Worm (Caenorhabditis elegans) whole organism, midembryonic: ENCODE data around the gene R148.7.

Experiments
- T22C8.4 ChIP-seq: fragments of 200-800 bp; sonication (Bioruptor generic); IDR thresholded peaks from 2 replicates; pipeline ENCODE4 v1.3.6; 2022; ENCODE audit warnings: missing genetic modification characterization, missing compliant biosample characterization
- cog-1 ChIP-seq: sonication (generic microtip); optimal IDR thresholded peaks from 2 replicates; lab custom pipeline; 2016; ENCODE audit warnings: missing genetic modification characterization, missing compliant biosample characterization
- flt-1 ChIP-seq: fragments of 200-800 bp; sonication (Bioruptor generic); IDR thresholded peaks from 2 replicates; pipeline ENCODE4 v1.3.6; 2022; ENCODE audit warnings: missing genetic modification characterization, missing compliant biosample characterization
- klf-2 ChIP-seq: fragments of 200-800 bp; sonication (Bioruptor generic); conservative IDR thresholded peaks from 2 replicates; pipeline ENCODE4 v1.3.6; 2022; ENCODE audit warnings: missing genetic modification reagents, missing genetic modification characterization, missing compliant biosample characterization
- ref-1 ChIP-seq: fragments of 200-800 bp; sonication (Bioruptor generic); conservative IDR thresholded peaks from 2 replicates; pipeline ENCODE4 v1.3.6; 2022; ENCODE audit warnings: missing genetic modification reagents, missing genetic modification characterization, missing compliant biosample characterization
- tab-1 ChIP-seq: fragments of 200-800 bp; sonication (Bioruptor generic); IDR thresholded peaks from 2 replicates; pipeline ENCODE4 v1.3.6; 2022; ENCODE audit warnings: missing genetic modification characterization, missing compliant biosample characterization
- ztf-23 ChIP-seq: fragments of 200-800 bp; sonication (Bioruptor generic); IDR thresholded peaks from 2 replicates; pipeline ENCODE4 v1.3.6; 2022; ENCODE audit warnings: missing genetic modification reagents, missing genetic modification characterization, missing compliant biosample characterization
- ztf-29 ChIP-seq: fragments of 200-800 bp; sonication (Bioruptor generic); IDR thresholded peaks from 2 replicates; pipeline ENCODE4 v1.3.6; 2022; ENCODE audit warnings: missing genetic modification reagents, missing genetic modification characterization, missing compliant biosample characterization

- no peak for TF ChIP-seq ztf-23 (GFP tag; lab: Robert Waterston, UW)
- TF ChIP-seq klf-2 (GFP tag; lab: Robert Waterston, UW) = no peak
- TF ChIP-seq ztf-29 = no peak
- TF ChIP-seq ref-1 (GFP tag; lab: Robert Waterston, UW) = no peak
- no peak for TF ChIP-seq flt-1 (GFP tag; lab: Robert Waterston, UW)
- TF ChIP-seq tab-1 = no peak
- TF ChIP-seq cog-1 (tag; lab: Kevin White, UChicago) = no peak
- TF ChIP-seq T22C8.4 = no peak
Observed at ce11 chrIII:3222707-3223106, 24.5 kb upstream of the R148.7 start.
